Worm (Caenorhabditis elegans): ENCODE data around the gene rbx-1.

The rbx-1 gene

DNA sequence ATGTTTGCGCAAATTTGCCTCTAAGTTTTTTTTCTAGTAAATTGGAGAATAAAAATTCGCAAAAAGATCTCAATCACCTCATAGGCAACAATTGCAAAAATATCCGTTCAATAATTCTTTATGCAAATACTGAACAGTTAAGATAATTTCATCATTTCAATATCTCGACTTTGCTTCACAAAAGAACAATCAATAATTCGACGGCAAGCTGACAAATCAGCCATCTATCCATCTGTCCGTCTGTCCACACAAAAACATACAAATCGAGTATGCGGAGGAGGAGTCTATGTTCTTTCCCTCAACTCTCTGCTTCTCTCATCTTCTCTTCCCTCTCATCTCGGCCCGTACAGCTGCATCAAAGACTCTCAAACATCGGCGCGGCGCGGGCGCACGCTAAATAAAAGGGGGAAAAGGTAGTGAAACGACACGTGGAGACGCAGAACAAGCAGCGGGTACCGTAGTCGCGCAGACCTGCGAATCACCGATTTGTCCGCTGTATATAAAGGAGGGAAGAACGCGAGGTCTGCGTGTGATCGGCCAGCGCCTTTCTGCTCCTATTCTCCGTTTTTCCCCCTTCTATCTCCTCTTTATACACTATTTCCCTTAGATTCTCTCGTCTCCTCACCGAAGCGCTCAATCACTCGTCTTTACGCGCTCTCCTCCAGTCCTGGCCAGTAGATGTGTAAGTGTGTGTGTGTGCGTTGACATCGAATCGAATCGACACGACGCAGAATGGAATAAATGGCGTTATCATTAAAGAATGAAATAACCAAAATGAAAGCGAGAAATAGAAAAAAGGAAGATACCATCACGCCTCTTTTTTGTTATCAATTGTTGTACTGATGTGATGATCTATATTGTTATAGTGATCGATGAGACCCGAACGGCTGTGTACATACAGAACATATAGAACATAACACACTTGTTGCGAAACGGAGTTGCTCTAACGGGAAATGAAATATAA, 40.7 kb upstream of the rbx-1 start (continued):
- TF ChIP-seq zim-3 (tag; optimal IDR thresholded peaks at IDR 0.05) (no peak), rcor-1 (GFP tag; IDR thresholded peaks at IDR 0.05) (peak; percentile 63), mes-4 (tag; optimal IDR thresholded peaks at IDR 0.05) (no peak), K12H6.12 (tag; optimal IDR thresholded peaks at IDR 0.05) (peak; percentile 98), cebp-2 (GFP tag; IDR thresholded peaks at IDR 0.05) (no peak), ceh-91 (GFP tag; IDR thresholded peaks at IDR 0.05) (0 out of 2 replicates have a peak, but pooled peaks have one; percentile 26), ama-1 (optimal IDR thresholded peaks at IDR 0.05) (peak; percentile 99), ama-1 (GFP tag; optimal IDR thresholded peaks at IDR 0.05) (peak in 1 of 2 experiments; percentile 43), ccch-3 (GFP tag; optimal IDR thresholded peaks at IDR 0.05) (peak; percentile 18), nhr-120 (GFP tag; IDR thresholded peaks at IDR 0.05) (no peak), ekl-4 (GFP tag; IDR thresholded peaks at IDR 0.05) (peak; percentile 81), attf-6 (GFP tag; IDR thresholded peaks at IDR 0.05) (no peak), lin-40 (tag; optimal IDR thresholded peaks at IDR 0.05) (peak; percentile 94), ceh-27 (GFP tag; optimal IDR thresholded peaks at IDR 0.05) (peak; percentile 95), nfya-1 (tag; optimal IDR thresholded peaks at IDR 0.05; ENCODE audit: borderline replicate concordance, insufficient read depth) (no peak), ceh-40 (GFP tag; IDR thresholded peaks at IDR 0.05) (no peak)

- TF ChIP-seq F10E7.11 (tag; optimal IDR thresholded peaks at IDR 0.05) (no peak), zfh-2 (GFP tag; conservative IDR thresholded peaks at IDR 0.05) (no peak), lin-26 (GFP tag; IDR thresholded peaks at IDR 0.05) (no peak), nfya-1 (tag; optimal IDR thresholded peaks at IDR 0.05; ENCODE audit: borderline replicate concordance, insufficient read depth) (no peak), aptf-3 (GFP tag; IDR thresholded peaks at IDR 0.05) (no peak), lin-54 (GFP tag; optimal IDR thresholded peaks at IDR 0.05) (peak; percentile 42), Y56A3A.18 (GFP tag; IDR thresholded peaks at IDR 0.05) (no peak), F22D6.2 (tag; optimal IDR thresholded peaks at IDR 0.05) (no peak), F52B5.7 (tag; optimal IDR thresholded peaks at IDR 0.05) (no peak), pha-4 (tag; optimal IDR thresholded peaks at IDR 0.05) (no peak), chd-7 (tag; optimal IDR thresholded peaks at IDR 0.05) (no peak), ztf-26 (tag; optimal IDR thresholded peaks at IDR 0.05) (no peak), nhr-120 (GFP tag; IDR thresholded peaks at IDR 0.05) (no peak), mes-4 (tag; optimal IDR thresholded peaks at IDR 0.05) (no peak), cebp-1 (GFP tag; IDR thresholded peaks at IDR 0.05) (no peak), cebp-1 (tag; optimal IDR thresholded peaks at IDR 0.05) (peak; percentile 40), Y67H2A.10 (GFP tag; conservative IDR thresholded peaks at IDR 0.05) (no peak), F23B12.7 (tag; optimal IDR thresholded peaks at IDR 0.05; ENCODE audit: insufficient read depth) (no peak), F57C9.4 (tag; optimal IDR thresholded peaks at IDR 0.05) (no peak), sea-2 (GFP tag; IDR thresholded peaks at IDR 0.05) (no peak), nhr-80 (tag; optimal IDR thresholded peaks at IDR 0.05) (peak; percentile 66), athp-1 (tag; optimal IDR thresholded peaks at IDR 0.05) (no peak), lsy-27 (tag; optimal IDR thresholded peaks at IDR 0.05; ENCODE audit: borderline replicate concordance, insufficient read depth) (no peak), lsl-1 (GFP tag; optimal IDR thresholded peaks at IDR 0.05) (peak; percentile 60), nhr-90 (tag; optimal IDR thresholded peaks at IDR 0.05) (no peak), mxl-1 (tag; optimal IDR thresholded peaks at IDR 0.05) (no peak), nhr-179 (tag; optimal IDR thresholded peaks at IDR 0.05) (no peak), bed-2 (GFP tag; IDR thresholded peaks at IDR 0.05) (no peak), akir-1 (GFP tag; optimal IDR thresholded peaks at IDR 0.05) (no peak), tbp1 (GFP tag; optimal IDR thresholded peaks at IDR 0.05) (peak; percentile 0), F55B11.4 (tag; optimal IDR thresholded peaks at IDR 0.05; ENCODE audit: borderline replicate concordance, insufficient read depth) (no peak), ceh-100 (GFP tag; IDR thresholded peaks at IDR 0.05) (no peak), dpl-1 (GFP tag; optimal IDR thresholded peaks at IDR 0.05) (peak; percentile 10)
Measured at ce11 chrV:9729462-9730162, 39.3 kb upstream of the rbx-1 start, which contains the start of the genes aagr-3 and drap-1. Gene aagr-3, minus strand, starts transcription at chrV:9729512. Gene drap-1, plus strand, starts transcription at chrV:9730106.

Data from whole organism, young adult.